Worm (Caenorhabditis elegans): ENCODE measurements around the gene K09C8.9.

- TF ChIP-seq snpc-1.1 (tag; optimal IDR thresholded peaks at IDR 0.05; ENCODE audit: insufficient read depth) (no peak), rpc-1 (optimal IDR thresholded peaks at IDR 0.05) (no peak), rpc-1 (tag; optimal IDR thresholded peaks at IDR 0.05) (no peak), nhr-27 (tag; optimal IDR thresholded peaks at IDR 0.05) (no peak), dpff-1 (tag; optimal IDR thresholded peaks at IDR 0.05) (no peak), F49E8.2 (tag; optimal IDR thresholded peaks at IDR 0.05; ENCODE audit: insufficient read depth) (no peak), dox-1 (GFP tag; IDR thresholded peaks at IDR 0.05) (no peak), mes-4 (tag; optimal IDR thresholded peaks at IDR 0.05) (no peak), dpl-1 (GFP tag; optimal IDR thresholded peaks at IDR 0.05) (no peak), akir-1 (GFP tag; optimal IDR thresholded peaks at IDR 0.05) (no peak), ZK185.1 (tag; optimal IDR thresholded peaks at IDR 0.05; ENCODE audit: poor library complexity, severe bottlenecking) (no peak), B0019.2 (GFP tag; conservative IDR thresholded peaks at IDR 0.05) (no peak), let-607 (tag; optimal IDR thresholded peaks at IDR 0.05) (no peak)
Measured at ce11 chrX:10928948-10929563, 38.5 kb downstream of the K09C8.9 start, which contains the start of gene dgn-1.

Data from whole organism, young adult.